Worm (Caenorhabditis elegans) whole organism, L2 larva: Measurements from ENCODE around the gene clec-132.

Experiments
- alr-1 ChIP-seq: fragments of 150-350 bp; optimal IDR thresholded peaks from 2 replicates; lab custom pipeline; 2014; ENCODE audit warnings: missing biosample characterization, missing genetic modification characterization
- mab-5 ChIP-seq: fragments of 150-350 bp; optimal IDR thresholded peaks from 2 replicates; lab custom pipeline; 2014; ENCODE audit warnings: missing biosample characterization, missing genetic modification characterization
- nhr-11 ChIP-seq: fragments of 150-350 bp; optimal IDR thresholded peaks from 2 replicates; lab custom pipeline; 2014; ENCODE audit warnings: missing biosample characterization, missing genetic modification characterization

DNA sequence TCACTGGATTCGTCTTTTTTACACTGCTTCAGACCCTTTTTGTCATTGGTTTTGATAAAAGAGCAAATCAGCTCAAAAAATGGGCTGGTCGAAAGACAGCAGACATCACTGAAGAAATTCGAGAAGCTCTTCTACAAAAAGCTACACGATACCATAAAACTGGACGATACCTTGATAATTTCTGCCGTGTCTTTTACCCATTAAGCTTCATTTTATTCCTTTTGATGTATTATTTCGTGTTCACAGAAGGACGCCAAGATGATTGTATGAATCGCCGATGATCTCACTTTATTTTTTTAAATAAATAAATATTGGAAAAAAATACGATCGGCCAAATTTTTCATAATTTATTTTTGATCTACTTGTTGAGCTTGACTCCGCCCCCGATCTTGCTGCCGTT lies 9.8 kb upstream of the clec-132 start:
- TF ChIP-seq nhr-11 (tag; lab: Kevin White, UChicago) (no peak), mab-5 (tag; lab: Kevin White, UChicago) (no peak), alr-1 (tag; lab: Kevin White, UChicago) (no peak)
